Worm (Caenorhabditis elegans): ENCODE measurements around the gene Y71H2AM.29.

Y71H2AM.29 gene

DNA sequence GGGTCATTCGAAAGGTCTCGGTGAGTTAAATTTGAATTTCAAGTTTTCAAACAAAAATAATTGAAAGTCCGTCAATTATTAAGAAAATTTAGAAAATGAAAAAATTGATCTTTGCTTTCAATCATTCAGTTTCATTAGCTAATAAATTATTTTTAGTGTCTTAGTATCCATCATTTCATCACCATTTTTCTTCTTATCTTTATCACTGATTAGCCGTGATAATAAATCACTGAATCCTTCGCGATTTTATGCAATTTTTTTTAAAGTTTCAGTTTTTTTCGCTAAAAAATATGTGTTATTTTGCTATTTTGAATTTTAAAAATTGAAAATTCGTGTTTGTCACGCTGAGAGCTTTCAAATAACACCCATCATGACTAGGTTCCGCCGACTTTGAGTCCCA is 36.5 kb downstream of the Y71H2AM.29 start:
- TF ChIP-seq C34F6.9 (tag; optimal IDR thresholded peaks at IDR 0.05) = no peak
- no peak for TF ChIP-seq blmp-1 (tag; optimal IDR thresholded peaks at IDR 0.05; ENCODE audit: insufficient read depth)
- no peak for TF ChIP-seq lin-11 (tag; optimal IDR thresholded peaks at IDR 0.05)
- TF ChIP-seq lin-39 (tag; optimal IDR thresholded peaks at IDR 0.05) = no peak
- TF ChIP-seq zag-1 (tag; optimal IDR thresholded peaks at IDR 0.05) = no peak
- TF ChIP-seq skn-1 (tag; optimal IDR thresholded peaks at IDR 0.05) = no peak
- no peak for TF ChIP-seq ztf-1 (GFP tag; conservative IDR thresholded peaks at IDR 0.05)
- no peak for TF ChIP-seq peb-1 (tag; optimal IDR thresholded peaks at IDR 0.05)
- no peak for TF ChIP-seq ceh-16 (tag; optimal IDR thresholded peaks at IDR 0.05)
- no peak for TF ChIP-seq snpc-4 (tag; optimal IDR thresholded peaks at IDR 0.05)
- no peak for TF ChIP-seq nhr-129 (tag; optimal IDR thresholded peaks at IDR 0.05)
- no peak for TF ChIP-seq unc-39 (tag; optimal IDR thresholded peaks at IDR 0.05)
- TF ChIP-seq aly-2 (tag; optimal IDR thresholded peaks at IDR 0.05) = no peak
- no peak for TF ChIP-seq mbf-1 (tag; optimal IDR thresholded peaks at IDR 0.05)
- TF ChIP-seq mab-5 (tag; optimal IDR thresholded peaks at IDR 0.05) = no peak
- TF ChIP-seq nhr-23 (tag; optimal IDR thresholded peaks at IDR 0.05) = no peak

DNA sequence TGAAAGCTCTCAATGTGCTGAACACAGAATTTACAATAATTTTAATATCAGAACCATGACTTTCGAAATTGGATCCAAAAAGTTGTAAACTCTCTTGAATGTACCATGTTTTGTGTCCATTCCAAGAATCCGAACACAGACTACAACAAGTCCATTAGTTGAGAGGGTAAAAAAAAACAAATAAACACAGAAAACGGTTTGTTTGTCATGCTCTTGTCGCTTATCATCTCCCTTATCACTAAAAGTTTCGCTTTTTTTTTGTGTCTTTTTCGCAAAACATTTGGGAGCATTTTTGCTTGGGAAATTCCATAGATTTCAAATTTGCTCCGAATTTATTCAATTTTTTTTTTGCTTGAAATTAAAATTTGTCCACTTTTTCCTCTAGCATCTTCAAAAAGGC is 36.9 kb downstream of the Y71H2AM.29 start:
- TF ChIP-seq fos-1 (tag; optimal IDR thresholded peaks at IDR 0.05) = peak; percentile 60
- peak; percentile 13 for TF ChIP-seq crh-2 (tag; optimal IDR thresholded peaks at IDR 0.05)
- peak; percentile 24 for TF ChIP-seq F13H6.1 (tag; optimal IDR thresholded peaks at IDR 0.05)
- peak; percentile 53 for TF ChIP-seq skn-1 (tag; optimal IDR thresholded peaks at IDR 0.05)
- TF ChIP-seq sma-9 (GFP tag; optimal IDR thresholded peaks at IDR 0.05) = peak; percentile 63
- TF ChIP-seq sma-9 (tag; optimal IDR thresholded peaks at IDR 0.05) = no peak
- TF ChIP-seq sem-4 (tag; optimal IDR thresholded peaks at IDR 0.05) = no peak

DNA sequence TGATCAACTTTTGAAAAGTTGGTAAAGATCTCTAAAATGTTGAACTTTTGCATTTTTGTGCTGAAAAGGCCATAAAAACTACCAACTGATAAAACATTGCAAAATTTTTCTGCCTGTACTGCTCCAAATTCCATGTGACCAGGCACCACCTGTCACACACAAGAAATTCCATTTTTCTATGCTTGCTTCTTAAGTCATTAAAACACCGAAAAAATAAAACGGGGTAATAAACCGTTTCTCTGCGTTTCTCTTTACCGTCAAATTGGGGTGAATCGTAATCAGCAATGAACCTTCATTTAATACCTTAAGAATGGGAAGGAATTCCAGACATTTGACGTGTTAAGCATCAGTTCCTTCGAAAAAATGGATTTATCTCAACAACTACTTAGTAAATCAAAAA is 37.6 kb downstream of the Y71H2AM.29 start:
- TF ChIP-seq lsy-2 (tag; optimal IDR thresholded peaks at IDR 0.05) = peak in 1 of 2 experiments; percentile 6
- TF ChIP-seq fos-1 (tag; optimal IDR thresholded peaks at IDR 0.05) = peak; percentile 77
- no peak for TF ChIP-seq mbf-1 (tag; optimal IDR thresholded peaks at IDR 0.05)
- TF ChIP-seq nhr-237 (tag; optimal IDR thresholded peaks at IDR 0.05) = no peak
- TF ChIP-seq sma-9 (GFP tag; optimal IDR thresholded peaks at IDR 0.05) = peak; percentile 75
- TF ChIP-seq sma-9 (tag; optimal IDR thresholded peaks at IDR 0.05) = no peak
- TF ChIP-seq nhr-129 (tag; optimal IDR thresholded peaks at IDR 0.05) = no peak
- TF ChIP-seq ceh-82 (tag; optimal IDR thresholded peaks at IDR 0.05) = no peak
- peak; percentile 64 for TF ChIP-seq crh-2 (tag; optimal IDR thresholded peaks at IDR 0.05)
- peak; percentile 42 for TF ChIP-seq F13H6.1 (tag; optimal IDR thresholded peaks at IDR 0.05)

DNA sequence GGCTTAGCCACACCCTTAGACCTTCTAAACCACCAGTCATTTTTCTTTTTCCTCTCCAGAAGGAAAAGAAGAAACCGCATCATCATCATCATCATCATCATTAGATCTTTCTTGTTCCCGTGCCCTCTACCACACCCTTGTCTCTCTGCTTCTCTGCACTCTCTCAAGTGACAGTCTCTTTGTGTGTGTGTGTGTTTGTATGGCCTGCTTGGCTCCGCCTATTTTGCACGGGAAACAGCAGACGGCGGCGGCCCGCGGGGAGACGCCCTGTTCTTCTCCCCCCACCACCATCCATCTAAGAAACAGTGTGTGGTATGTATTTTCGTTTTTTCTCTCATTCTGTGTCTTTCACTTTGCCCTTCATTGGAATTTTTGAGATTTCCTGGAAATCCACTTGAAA is 39.2 kb downstream of the Y71H2AM.29 start:
- TF ChIP-seq alr-1 (tag; optimal IDR thresholded peaks at IDR 0.05) (no peak), Y55F3AM.14 (GFP tag; optimal IDR thresholded peaks at IDR 0.05) (peak; percentile 9), crh-2 (tag; optimal IDR thresholded peaks at IDR 0.05) (peak; percentile 64), nhr-25 (tag; optimal IDR thresholded peaks at IDR 0.05) (peak; percentile 96), C34F6.9 (tag; optimal IDR thresholded peaks at IDR 0.05) (peak; percentile 17), sem-4 (tag; optimal IDR thresholded peaks at IDR 0.05) (peak; percentile 39), ztf-11 (tag; optimal IDR thresholded peaks at IDR 0.05) (no peak), lin-13 (GFP tag; optimal IDR thresholded peaks at IDR 0.05) (peak; percentile 49), ceh-16 (tag; optimal IDR thresholded peaks at IDR 0.05) (peak; percentile 33), mdl-1 (tag; optimal IDR thresholded peaks at IDR 0.05) (peak; percentile 52 to 71), nhr-23 (tag; optimal IDR thresholded peaks at IDR 0.05) (no peak), fos-1 (tag; optimal IDR thresholded peaks at IDR 0.05) (peak; percentile 83), gmeb-1 (tag; optimal IDR thresholded peaks at IDR 0.05) (peak; percentile 61), aly-2 (tag; optimal IDR thresholded peaks at IDR 0.05) (no peak), lin-39 (tag; optimal IDR thresholded peaks at IDR 0.05) (peak; percentile 51), lsy-2 (tag; optimal IDR thresholded peaks at IDR 0.05) (peak in 1 of 2 experiments; percentile 60), nhr-21 (tag; optimal IDR thresholded peaks at IDR 0.05) (peak; percentile 85), sma-9 (GFP tag; optimal IDR thresholded peaks at IDR 0.05) (peak; percentile 94), sma-9 (tag; optimal IDR thresholded peaks at IDR 0.05) (no peak), nhr-12 (tag; optimal IDR thresholded peaks at IDR 0.05) (no peak), egl-27 (tag; optimal IDR thresholded peaks at IDR 0.05) (peak; percentile 69), elt-3 (tag; optimal IDR thresholded peaks at IDR 0.05) (no peak), ceh-82 (tag; optimal IDR thresholded peaks at IDR 0.05) (no peak), blmp-1 (tag; optimal IDR thresholded peaks at IDR 0.05; ENCODE audit: insufficient read depth) (peak; percentile 87), mab-5 (tag; optimal IDR thresholded peaks at IDR 0.05) (peak; percentile 15), ZK546.5 (tag; optimal IDR thresholded peaks at IDR 0.05) (no peak), sma-3 (GFP tag; optimal IDR thresholded peaks at IDR 0.05) (peak; percentile 92), skn-1 (tag; optimal IDR thresholded peaks at IDR 0.05) (no peak), ama-1 (optimal IDR thresholded peaks at IDR 0.05) (no peak), F13H6.1 (tag; optimal IDR thresholded peaks at IDR 0.05) (peak; percentile 71), nhr-129 (tag; optimal IDR thresholded peaks at IDR 0.05) (peak; percentile 78)
